Worm (Caenorhabditis elegans) whole organism, L3 larva: Measurements from ENCODE around the gene R02F11.1.
A peak's percentile ranks its signal among the peaks of the same experiment; 100 is the strongest.

Source experiments
- R02D3.7 ChIP-seq: fragments of 150-350 bp; optimal IDR thresholded peaks from 2 replicates; lab custom pipeline; 2014; ENCODE audit warnings: missing biosample characterization, missing genetic modification characterization
- ZK546.5 ChIP-seq: sonication (generic microtip); optimal IDR thresholded peaks from 2 replicates; lab custom pipeline; 2017; ENCODE audit warnings: missing biosample characterization, missing genetic modification characterization
- aly-2 ChIP-seq: fragments of 150-350 bp; optimal IDR thresholded peaks from 2 replicates; lab custom pipeline; 2014; ENCODE audit warnings: missing biosample characterization, missing genetic modification characterization
- ama-1 ChIP-seq: fragments of 150-350 bp; optimal IDR thresholded peaks from 2 replicates; lab custom pipeline; 2018
- ceh-16 ChIP-seq: sonication (generic microtip); optimal IDR thresholded peaks from 2 replicates; lab custom pipeline; 2017; ENCODE audit warnings: missing biosample characterization, missing genetic modification characterization
- ceh-28 ChIP-seq: fragments of 150-350 bp; optimal IDR thresholded peaks from 2 replicates; lab custom pipeline; 2014; ENCODE audit warnings: missing biosample characterization, missing genetic modification reagents, missing genetic modification characterization
- ceh-82 ChIP-seq: fragments of 150-350 bp; optimal IDR thresholded peaks from 2 replicates; lab custom pipeline; 2014; ENCODE audit warnings: missing biosample characterization, missing genetic modification characterization
- ceh-9 ChIP-seq: sonication (generic microtip); optimal IDR thresholded peaks from 2 replicates; lab custom pipeline; 2018; ENCODE audit warnings: missing biosample characterization, missing genetic modification characterization
- daf-12 ChIP-seq: fragments of 150-350 bp; optimal IDR thresholded peaks from 2 replicates; lab custom pipeline; 2014; ENCODE audit warnings: missing biosample characterization, missing genetic modification reagents, missing genetic modification characterization
- egl-27 ChIP-seq: sonication (generic microtip); optimal IDR thresholded peaks from 4 replicates; lab custom pipeline; 2017; ENCODE audit warnings: missing biosample characterization, missing genetic modification reagents, missing genetic modification characterization
- egl-5 ChIP-seq: fragments of 150-350 bp; optimal IDR thresholded peaks from 2 replicates; lab custom pipeline; 2017; ENCODE audit warnings: missing biosample characterization, missing genetic modification reagents, missing genetic modification characterization, inconsistent platforms
- elt-1 ChIP-seq: fragments of 150-350 bp; optimal IDR thresholded peaks from 2 replicates; lab custom pipeline; 2014; ENCODE audit warnings: missing biosample characterization, missing genetic modification characterization
- elt-2 ChIP-seq: sonication (generic microtip); optimal IDR thresholded peaks from 2 replicates; lab custom pipeline; 2016; ENCODE audit warnings: missing genetic modification reagents, mild to moderate bottlenecking, missing genetic modification characterization, missing compliant biosample characterization
- elt-3 ChIP-seq, 3 experiments: fragments of 150-350 bp in 1 of 3; sonication (generic microtip) in 2 of 3; optimal IDR thresholded peaks; 2 replicates in 2 of 3; 4 replicates in 1 of 3; lab custom pipeline; 2014 to 2017; ENCODE audit warnings: missing biosample characterization in 3 of 3, missing genetic modification characterization in 3 of 3
- eor-1 ChIP-seq, 2 experiments: fragments of 150-350 bp; optimal IDR thresholded peaks; 2 replicates each; lab custom pipeline; 2014 to 2018; ENCODE audit warnings: missing biosample characterization in 2 of 2, missing genetic modification characterization in 2 of 2
- fkh-10 ChIP-seq: sonication (generic microtip); optimal IDR thresholded peaks from 2 replicates; lab custom pipeline; 2017; ENCODE audit warnings: missing biosample characterization, missing genetic modification reagents, missing genetic modification characterization
- fkh-2 ChIP-seq: fragments of 150-350 bp; optimal IDR thresholded peaks from 2 replicates; lab custom pipeline; 2014; ENCODE audit warnings: missing biosample characterization, missing genetic modification reagents, missing genetic modification characterization
- fos-1 ChIP-seq: fragments of 150-350 bp; optimal IDR thresholded peaks from 2 replicates; lab custom pipeline; 2014; ENCODE audit warnings: missing biosample characterization, missing genetic modification characterization
- hmg-11 ChIP-seq: sonication (generic microtip); optimal IDR thresholded peaks from 2 replicates; lab custom pipeline; 2016; ENCODE audit warnings: missing genetic modification characterization, missing compliant biosample characterization
- jun-1 ChIP-seq: fragments of 150-350 bp; optimal IDR thresholded peaks from 2 replicates; lab custom pipeline; 2014; ENCODE audit warnings: missing biosample characterization, missing genetic modification reagents, missing genetic modification characterization
- lin-15B ChIP-seq: fragments of 150-350 bp; optimal IDR thresholded peaks from 2 replicates; lab custom pipeline; 2014; ENCODE audit warnings: missing biosample characterization, missing genetic modification characterization
- lin-39 ChIP-seq: fragments of 150-350 bp; optimal IDR thresholded peaks from 2 replicates; lab custom pipeline; 2018; ENCODE audit warnings: missing biosample characterization, missing genetic modification reagents, missing genetic modification characterization
- lsy-12 ChIP-seq: sonication (generic microtip); optimal IDR thresholded peaks from 2 replicates; lab custom pipeline; 2016; ENCODE audit warnings: mild to moderate bottlenecking, missing genetic modification characterization, missing compliant biosample characterization
- mdl-1 ChIP-seq: fragments of 150-350 bp; optimal IDR thresholded peaks from 2 replicates; lab custom pipeline; 2014; ENCODE audit warnings: missing biosample characterization, missing genetic modification characterization
- mml-1 ChIP-seq: fragments of 150-350 bp; sonication (generic microtip); optimal IDR thresholded peaks from 3 replicates; lab custom pipeline; 2014; ENCODE audit warnings: missing biosample characterization, missing genetic modification characterization
- nfya-1 ChIP-seq: sonication (generic microtip); optimal IDR thresholded peaks from 2 replicates; lab custom pipeline; 2017; ENCODE audit warnings: missing genetic modification characterization, mild to moderate bottlenecking, missing compliant biosample characterization, antibody characterized with exemption, moderate library complexity; ENCODE audit not compliant: insufficient read depth
- nhr-11 ChIP-seq: fragments of 150-350 bp; optimal IDR thresholded peaks from 2 replicates; lab custom pipeline; 2014; ENCODE audit warnings: missing biosample characterization, missing genetic modification characterization
- nhr-12 ChIP-seq: fragments of 150-350 bp; optimal IDR thresholded peaks from 2 replicates; lab custom pipeline; 2014; ENCODE audit warnings: missing biosample characterization, missing genetic modification characterization
- nhr-23 ChIP-seq: fragments of 150-350 bp; optimal IDR thresholded peaks from 2 replicates; lab custom pipeline; 2014; ENCODE audit warnings: missing biosample characterization, missing genetic modification reagents, missing genetic modification characterization
- nhr-237 ChIP-seq: fragments of 150-350 bp; optimal IDR thresholded peaks from 2 replicates; lab custom pipeline; 2014; ENCODE audit warnings: missing biosample characterization, missing genetic modification characterization
- nhr-25 ChIP-seq: sonication (generic microtip); optimal IDR thresholded peaks from 2 replicates; lab custom pipeline; 2017; ENCODE audit warnings: missing biosample characterization, missing genetic modification characterization
- nhr-28 ChIP-seq: fragments of 150-350 bp; optimal IDR thresholded peaks from 2 replicates; lab custom pipeline; 2014; ENCODE audit warnings: missing biosample characterization, missing genetic modification characterization
- nhr-43 ChIP-seq: sonication (generic microtip); optimal IDR thresholded peaks from 2 replicates; lab custom pipeline; 2016; ENCODE audit warnings: mild to moderate bottlenecking, missing genetic modification characterization, missing compliant biosample characterization; ENCODE audit not compliant: poor library complexity, severe bottlenecking
- nhr-67 ChIP-seq: fragments of 150-350 bp; optimal IDR thresholded peaks from 2 replicates; lab custom pipeline; 2014; ENCODE audit warnings: missing biosample characterization, missing genetic modification characterization
- nhr-76 ChIP-seq: fragments of 150-350 bp; sonication (generic microtip); optimal IDR thresholded peaks from 5 replicates; lab custom pipeline; 2014; ENCODE audit warnings: missing biosample characterization, missing genetic modification characterization
- nhr-77 ChIP-seq: fragments of 150-350 bp; optimal IDR thresholded peaks from 2 replicates; lab custom pipeline; 2014; ENCODE audit warnings: missing biosample characterization, missing genetic modification characterization
- pha-4 ChIP-seq: fragments of 150-350 bp; optimal IDR thresholded peaks from 2 replicates; lab custom pipeline; 2014; ENCODE audit warnings: missing biosample characterization, missing genetic modification reagents, missing genetic modification characterization
- pqm-1 ChIP-seq: fragments of 150-350 bp; optimal IDR thresholded peaks from 2 replicates; lab custom pipeline; 2017; ENCODE audit warnings: missing biosample characterization, missing genetic modification characterization, inconsistent platforms
- sea-2 ChIP-seq: fragments of 150-350 bp; sonication (generic microtip); optimal IDR thresholded peaks from 4 replicates; lab custom pipeline; 2014; ENCODE audit warnings: missing biosample characterization, missing genetic modification reagents, missing genetic modification characterization
- skn-1 ChIP-seq: fragments of 150-350 bp; optimal IDR thresholded peaks from 2 replicates; lab custom pipeline; 2014; ENCODE audit warnings: missing biosample characterization, missing genetic modification characterization
- snpc-4 ChIP-seq: fragments of 150-350 bp; optimal IDR thresholded peaks from 2 replicates; lab custom pipeline; 2014; ENCODE audit warnings: missing biosample characterization, missing genetic modification characterization
- tbx-2 ChIP-seq: sonication (generic microtip); optimal IDR thresholded peaks from 2 replicates; lab custom pipeline; 2016; ENCODE audit warnings: mild to moderate bottlenecking, missing genetic modification characterization, missing compliant biosample characterization
- unc-39 ChIP-seq: sonication (generic microtip); optimal IDR thresholded peaks from 4 replicates; lab custom pipeline; 2017; ENCODE audit warnings: missing biosample characterization, missing genetic modification characterization
- unc-62 ChIP-seq: fragments of 150-350 bp; sonication (generic microtip); optimal IDR thresholded peaks from 4 replicates; lab custom pipeline; 2014; ENCODE audit warnings: missing biosample characterization, missing genetic modification reagents, missing genetic modification characterization
- zag-1 ChIP-seq: fragments of 150-350 bp; optimal IDR thresholded peaks from 2 replicates; lab custom pipeline; 2014; ENCODE audit warnings: missing biosample characterization, missing genetic modification characterization
- ztf-11 ChIP-seq: fragments of 150-350 bp; optimal IDR thresholded peaks from 2 replicates; lab custom pipeline; 2014; ENCODE audit warnings: missing biosample characterization, missing genetic modification characterization
- ztf-4 ChIP-seq: fragments of 150-350 bp; optimal IDR thresholded peaks from 2 replicates; lab custom pipeline; 2014; ENCODE audit warnings: missing biosample characterization, missing genetic modification characterization

The R02F11.1 gene

ce11 chrV:4820601-4821000, 19.7 kb downstream of the R02F11.1 start:
- TF ChIP-seq elt-2 (tag; lab: Kevin White, UChicago) (peak; percentile 27), nhr-25 (tag; lab: Kevin White, UChicago) (no peak), ama-1 (peak; percentile 2), mdl-1 (tag; lab: Kevin White, UChicago) (peak; percentile 0), nfya-1 (tag; lab: Kevin White, UChicago) (peak; percentile 16), nhr-77 (tag; lab: Kevin White, UChicago) (no peak)

DNA sequence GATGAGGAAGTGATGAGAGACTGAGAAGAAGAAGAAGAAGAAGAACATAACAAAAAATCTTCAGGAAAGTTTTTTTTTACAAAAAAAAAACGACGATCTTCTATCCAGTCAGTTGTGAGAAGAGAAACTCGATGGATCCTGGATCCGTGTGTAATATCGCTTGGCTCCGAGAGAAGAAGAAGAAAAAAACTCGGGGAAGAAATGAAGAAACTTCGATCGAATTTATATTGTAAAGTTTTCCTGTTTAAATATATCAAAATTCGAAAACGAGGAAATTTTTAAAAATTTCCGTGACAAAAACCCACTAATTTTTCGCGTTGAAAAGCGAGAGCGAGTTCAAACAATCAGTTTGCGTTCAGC, 22.4 kb downstream of the R02F11.1 start, which contains the start of gene adss-1:
adss-1 (minus strand) TSS at position 101 of the 360 bp plus-strand sequence.
- no peak for TF ChIP-seq elt-1 (tag; lab: Kevin White, UChicago)
- no peak for TF ChIP-seq fkh-10
- no peak for TF ChIP-seq nfya-1 (tag; lab: Kevin White, UChicago)
- no peak for TF ChIP-seq ztf-4
- TF ChIP-seq elt-2 (tag; lab: Kevin White, UChicago), result no peak
- TF ChIP-seq ceh-28 (tag; lab: Kevin White, UChicago), result no peak
- TF ChIP-seq nhr-237 (tag; lab: Kevin White, UChicago), result no peak
- no peak for TF ChIP-seq aly-2 (tag; lab: Kevin White, UChicago)
- TF ChIP-seq zag-1 (tag; lab: Kevin White, UChicago), result no peak
- TF ChIP-seq jun-1 (tag; lab: Kevin White, UChicago), result no peak
- TF ChIP-seq, all 47 proteins: peak for 0

DNA sequence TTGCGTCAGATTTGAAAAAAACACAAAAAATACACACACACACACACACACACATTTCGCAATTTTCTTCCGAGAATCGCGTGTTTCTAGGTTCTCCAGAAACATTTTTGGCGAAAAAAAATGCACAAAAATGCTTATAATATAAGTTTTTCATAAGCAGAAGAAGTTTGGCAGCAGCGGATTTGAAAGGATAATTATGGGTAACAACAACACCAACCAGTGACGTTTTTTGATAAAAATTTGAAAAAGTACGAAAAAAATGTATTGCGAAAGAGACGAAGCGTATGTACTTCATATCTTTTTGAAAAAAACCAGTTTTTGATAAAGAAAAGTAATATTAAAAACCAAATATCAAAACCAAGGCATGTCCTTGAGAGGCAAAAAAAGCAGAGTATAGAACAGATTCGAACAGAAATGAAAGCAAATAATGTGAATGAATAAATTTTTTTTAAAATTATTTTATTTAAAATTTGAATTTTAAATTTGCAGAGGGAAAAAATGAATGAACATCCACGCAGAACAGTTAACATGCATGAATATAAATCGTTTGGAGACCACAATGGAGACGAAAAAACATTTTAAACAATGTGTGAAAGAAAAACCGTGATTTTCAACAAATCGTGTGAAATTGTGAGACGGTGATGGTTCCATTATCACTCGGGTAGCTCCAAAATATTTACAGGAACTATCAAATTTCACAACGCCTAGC, 22.9 kb downstream of the R02F11.1 start:
- TF ChIP-seq mdl-1 (tag; lab: Kevin White, UChicago) (no peak), lsy-12 (tag; lab: Kevin White, UChicago) (peak; percentile 74), nhr-43 (tag; lab: Kevin White, UChicago) (peak; percentile 29), unc-39 (tag; lab: Kevin White, UChicago) (no peak), fos-1 (tag; lab: Kevin White, UChicago) (no peak), hmg-11 (tag; lab: Kevin White, UChicago) (no peak), aly-2 (tag; lab: Kevin White, UChicago) (peak; percentile 8), ztf-4 (peak; percentile 83), fkh-10 (no peak), eor-1 (tag; optimal IDR thresholded peaks at IDR 0.05; lab: Kevin White, UChicago) (no peak), nhr-12 (tag; lab: Kevin White, UChicago) (no peak), ZK546.5 (no peak), mml-1 (tag; lab: Kevin White, UChicago) (no peak), egl-5 (tag; lab: Kevin White, UChicago) (no peak), elt-1 (tag; lab: Kevin White, UChicago) (no peak), zag-1 (tag; lab: Kevin White, UChicago) (no peak), skn-1 (tag; lab: Kevin White, UChicago) (no peak), tbx-2 (peak; percentile 24), ama-1 (peak; percentile 90), pqm-1 (tag; lab: Kevin White, UChicago) (no peak), nfya-1 (tag; lab: Kevin White, UChicago) (peak; percentile 5), ceh-16 (no peak), nhr-28 (tag; lab: Kevin White, UChicago) (no peak), nhr-25 (tag; lab: Kevin White, UChicago) (no peak), nhr-76 (tag; lab: Kevin White, UChicago) (no peak), unc-62 (GFP tag; lab: Kevin White, UChicago) (no peak), nhr-67 (tag; lab: Kevin White, UChicago) (no peak), egl-27 (no peak), ceh-28 (tag; lab: Kevin White, UChicago) (no peak), ceh-9 (tag; lab: Kevin White, UChicago) (no peak), ztf-11 (no peak), snpc-4 (tag; lab: Kevin White, UChicago) (no peak), lin-39 (no peak), nhr-11 (tag; lab: Kevin White, UChicago) (no peak), ceh-82 (no peak), R02D3.7 (no peak), lin-15B (tag; lab: Kevin White, UChicago) (no peak), elt-3 (tag; optimal IDR thresholded peaks at IDR 0.05; lab: Kevin White, UChicago) (no peak), fkh-2 (tag; lab: Kevin White, UChicago) (no peak), elt-2 (tag; lab: Kevin White, UChicago) (peak; percentile 55), daf-12 (tag; lab: Kevin White, UChicago) (no peak), nhr-77 (tag; lab: Kevin White, UChicago) (no peak), sea-2 (GFP tag; lab: Kevin White, UChicago) (no peak), pha-4 (tag; lab: Kevin White, UChicago) (peak; percentile 30), nhr-23 (tag; lab: Kevin White, UChicago) (peak; percentile 49), jun-1 (tag; lab: Kevin White, UChicago) (no peak), nhr-237 (tag; lab: Kevin White, UChicago) (no peak)
